Fruit fly (Drosophila melanogaster): ENCODE results near the gene Pdp1.

The Pdp1 gene

dm6 chr3L:7904560-7904959 is 37.4 kb upstream of the Pdp1 start:
- TF ChIP-seq usp (GFP tag; optimal IDR thresholded peaks at IDR 0.05) (no peak), rgr (GFP tag; optimal IDR thresholded peaks at IDR 0.05) (no peak), Myc (optimal IDR thresholded peaks at IDR 0.05) (no peak), dsf (GFP tag; optimal IDR thresholded peaks at IDR 0.05; ENCODE audit: borderline replicate concordance) (no peak), Sp1 (GFP tag; optimal IDR thresholded peaks at IDR 0.05) (no peak), br (GFP tag; optimal IDR thresholded peaks at IDR 0.05) (no peak), Hr83 (GFP tag; optimal IDR thresholded peaks at IDR 0.05; ENCODE audit: poor library complexity, severe bottlenecking) (no peak), Dif (GFP tag; optimal IDR thresholded peaks at IDR 0.05; ENCODE audit: partially characterized antibody) (no peak), CrebA (GFP tag; optimal IDR thresholded peaks at IDR 0.05; ENCODE audit: borderline replicate concordance) (no peak), Abd-B (GFP tag; optimal IDR thresholded peaks at IDR 0.05) (no peak), sage (GFP tag; optimal IDR thresholded peaks at IDR 0.05) (no peak), woc (GFP tag; optimal IDR thresholded peaks at IDR 0.05) (no peak), psq (GFP tag; optimal IDR thresholded peaks at IDR 0.05) (no peak), sv (GFP tag; optimal IDR thresholded peaks at IDR 0.05) (no peak), ey (GFP tag; optimal IDR thresholded peaks at IDR 0.05) (no peak), lola (GFP tag; optimal IDR thresholded peaks at IDR 0.05) (no peak)

dm6 chr3L:7903489-7904150 is 36.5 kb upstream of the Pdp1 start:
- TF ChIP-seq br (GFP tag; optimal IDR thresholded peaks at IDR 0.05) (peak; percentile 25), ey (GFP tag; optimal IDR thresholded peaks at IDR 0.05) (peak; percentile 36), fru (GFP tag; optimal IDR thresholded peaks at IDR 0.05) (peak; percentile 45), dmrt93B (GFP tag; optimal IDR thresholded peaks at IDR 0.05) (peak; percentile 40), CrebA (GFP tag; optimal IDR thresholded peaks at IDR 0.05; ENCODE audit: borderline replicate concordance) (no peak), tai (GFP tag; optimal IDR thresholded peaks at IDR 0.05) (peak; percentile 49), OdsH (GFP tag; optimal IDR thresholded peaks at IDR 0.05) (peak; percentile 66), Abd-B (GFP tag; optimal IDR thresholded peaks at IDR 0.05) (no peak), foxo (GFP tag; optimal IDR thresholded peaks at IDR 0.05) (peak in 1 of 2 experiments; percentile 54), Vsx2 (GFP tag; optimal IDR thresholded peaks at IDR 0.05; ENCODE audit: partially characterized antibody) (no peak), psq (GFP tag; optimal IDR thresholded peaks at IDR 0.05) (peak; percentile 44), Hnf4 (GFP tag; optimal IDR thresholded peaks at IDR 0.05) (peak; percentile 19), h (GFP tag; optimal IDR thresholded peaks at IDR 0.05) (peak; percentile 74), rgr (GFP tag; optimal IDR thresholded peaks at IDR 0.05) (peak; percentile 62)

dm6 chr3L:7894580-7894979 is 27.4 kb upstream of the Pdp1 start, which contains the start of gene eIF4E5:
TSS of gene eIF4E5 (plus strand) at chr3L:7894880.
- TF ChIP-seq CG9705 (GFP tag; optimal IDR thresholded peaks at IDR 0.05): no peak
- no peak for TF ChIP-seq ey (GFP tag; optimal IDR thresholded peaks at IDR 0.05)

dm6 chr3L:7893840-7894239 is 26.7 kb upstream of the Pdp1 start:
- TF ChIP-seq Rel (GFP tag; optimal IDR thresholded peaks at IDR 0.05): no peak
- TF ChIP-seq Rel (tag; optimal IDR thresholded peaks at IDR 0.05): no peak
- no peak for TF ChIP-seq psq (GFP tag; optimal IDR thresholded peaks at IDR 0.05)
- TF ChIP-seq CG32264 (GFP tag; optimal IDR thresholded peaks at IDR 0.05): no peak
- no peak for TF ChIP-seq Hr83 (GFP tag; optimal IDR thresholded peaks at IDR 0.05; ENCODE audit: poor library complexity, severe bottlenecking)
- no peak for TF ChIP-seq dmrt93B (GFP tag; optimal IDR thresholded peaks at IDR 0.05)
- no peak for TF ChIP-seq Dfd (GFP tag; optimal IDR thresholded peaks at IDR 0.05)
- no peak for TF ChIP-seq Myc (optimal IDR thresholded peaks at IDR 0.05)
- no peak for TF ChIP-seq Jra (GFP tag; optimal IDR thresholded peaks at IDR 0.05)
- TF ChIP-seq usp (GFP tag; optimal IDR thresholded peaks at IDR 0.05): no peak
- TF ChIP-seq woc (GFP tag; optimal IDR thresholded peaks at IDR 0.05): no peak
- no peak for TF ChIP-seq lola (GFP tag; optimal IDR thresholded peaks at IDR 0.05)
- TF ChIP-seq Sp1 (GFP tag; optimal IDR thresholded peaks at IDR 0.05): no peak
- no peak for TF ChIP-seq Mio (GFP tag; optimal IDR thresholded peaks at IDR 0.05)
- no peak for TF ChIP-seq Vsx2 (GFP tag; optimal IDR thresholded peaks at IDR 0.05; ENCODE audit: partially characterized antibody)
- no peak for TF ChIP-seq GATAd (GFP tag; optimal IDR thresholded peaks at IDR 0.05)
- no peak for TF ChIP-seq Abd-B (GFP tag; optimal IDR thresholded peaks at IDR 0.05)
- no peak for TF ChIP-seq sv (GFP tag; optimal IDR thresholded peaks at IDR 0.05)
- TF ChIP-seq N (GFP tag; optimal IDR thresholded peaks at IDR 0.05): no peak
- no peak for TF ChIP-seq HLH106 (tag; optimal IDR thresholded peaks at IDR 0.05)

Measured in whole organism, wandering third instar larva.